Worm (Caenorhabditis elegans) whole organism, early embryonic: Measurements from ENCODE around the gene F15E6.10.

Experiments
- B0310.2 ChIP-seq: sonication (generic microtip); optimal IDR thresholded peaks from 2 replicates; lab custom pipeline; 2016; ENCODE audit warnings: mild to moderate bottlenecking, missing genetic modification characterization, missing compliant biosample characterization
- F13C5.2 ChIP-seq: sonication (generic microtip); optimal IDR thresholded peaks from 2 replicates; lab custom pipeline; 2017; ENCODE audit warnings: mild to moderate bottlenecking, missing genetic modification characterization, inconsistent platforms, missing compliant biosample characterization
- aly-1 ChIP-seq: sonication (generic microtip); optimal IDR thresholded peaks from 2 replicates; lab custom pipeline; 2016; ENCODE audit warnings: missing genetic modification characterization, missing compliant biosample characterization
- ama-1 ChIP-seq: fragments of 150-350 bp; optimal IDR thresholded peaks from 2 replicates; lab custom pipeline; 2014
- ceh-13 ChIP-seq: fragments of 200-800 bp; sonication (Bioruptor generic); optimal IDR thresholded peaks from 2 replicates; lab custom pipeline; 2018; ENCODE audit warnings: mild to moderate bottlenecking, missing genetic modification characterization, missing compliant biosample characterization
- ceh-36 ChIP-seq: sonication (generic microtip); optimal IDR thresholded peaks from 2 replicates; lab custom pipeline; 2016; ENCODE audit warnings: missing genetic modification characterization, inconsistent platforms, missing compliant biosample characterization
- ets-7 ChIP-seq: sonication (generic microtip); optimal IDR thresholded peaks from 2 replicates; lab custom pipeline; 2016; ENCODE audit warnings: missing genotype, missing genetic modification characterization, missing compliant biosample characterization
- flt-1 ChIP-seq: fragments of 200-800 bp; sonication (Bioruptor generic); IDR thresholded peaks from 2 replicates; pipeline ENCODE4 v1.3.6; 2022; ENCODE audit warnings: missing genetic modification characterization, missing compliant biosample characterization
- hmbx-1 ChIP-seq: sonication (generic microtip); optimal IDR thresholded peaks from 2 replicates; lab custom pipeline; 2016; ENCODE audit warnings: mild to moderate bottlenecking, missing genetic modification characterization, missing compliant biosample characterization
- hmg-4 ChIP-seq: fragments of 200-800 bp; sonication (Bioruptor generic); optimal IDR thresholded peaks from 2 replicates; lab custom pipeline; 2018; ENCODE audit warnings: mild to moderate bottlenecking, missing genetic modification characterization, missing compliant biosample characterization
- hnd-1 ChIP-seq: sonication (generic microtip); optimal IDR thresholded peaks from 2 replicates; lab custom pipeline; 2016; ENCODE audit warnings: missing genetic modification characterization, missing compliant biosample characterization
- pes-1 ChIP-seq: fragments of 200-800 bp; sonication (Bioruptor generic); IDR thresholded peaks from 2 replicates; pipeline ENCODE4 v1.3.6; 2022; ENCODE audit warnings: missing genetic modification reagents, missing genetic modification characterization, missing compliant biosample characterization
- scrt-1 ChIP-seq: fragments of 200-800 bp; sonication (Bioruptor generic); IDR thresholded peaks from 2 replicates; pipeline ENCODE4 v1.3.6; 2022; ENCODE audit warnings: missing genetic modification characterization, missing compliant biosample characterization
- sea-1 ChIP-seq: fragments of 200-800 bp; sonication (Bioruptor generic); conservative IDR thresholded peaks from 2 replicates; pipeline ENCODE4 v1.3.6; 2022; ENCODE audit warnings: missing genetic modification characterization, missing compliant biosample characterization
- tbx-11 ChIP-seq: fragments of 200-800 bp; sonication (Bioruptor generic); IDR thresholded peaks from 2 replicates; pipeline ENCODE4 v1.3.6; 2022; ENCODE audit warnings: missing genetic modification characterization, missing compliant biosample characterization
- tbx-37 ChIP-seq: fragments of 200-800 bp; sonication (Bioruptor generic); conservative IDR thresholded peaks from 2 replicates; pipeline ENCODE4 v1.3.6; 2022; ENCODE audit warnings: missing genetic modification reagents, missing genetic modification characterization, missing compliant biosample characterization
- tra-4 ChIP-seq: sonication (generic microtip); optimal IDR thresholded peaks from 2 replicates; lab custom pipeline; 2017; ENCODE audit warnings: missing genetic modification characterization, missing compliant biosample characterization

F15E6.10 gene

ce11 chrIV:4272167-4272566 is 20.5 kb upstream of the F15E6.10 start, which contains the start of gene F36A4.1:
F36A4.1 (plus strand) TSS chrIV:4272467.
- no peak for TF ChIP-seq ceh-36
- TF ChIP-seq aly-1 (tag; lab: Kevin White, UChicago) = no peak
- TF ChIP-seq hmbx-1 (tag; lab: Kevin White, UChicago) = no peak
- no peak for TF ChIP-seq hmg-4 (GFP tag; lab: Kevin White, UChicago)
- no peak for TF ChIP-seq hnd-1 (tag; lab: Kevin White, UChicago)
- TF ChIP-seq tbx-37 = no peak
- no peak for TF ChIP-seq tra-4 (tag; lab: Kevin White, UChicago)
- no peak for TF ChIP-seq F13C5.2 (tag; lab: Kevin White, UChicago)
- no peak for TF ChIP-seq ama-1 (lab: Kevin White, UChicago)
- no peak for TF ChIP-seq ceh-13 (GFP tag; lab: Kevin White, UChicago)
- no peak for TF ChIP-seq B0310.2 (tag; lab: Kevin White, UChicago)
- TF ChIP-seq flt-1 (GFP tag; lab: Robert Waterston, UW) = no peak
- TF ChIP-seq pes-1 (GFP tag; lab: Robert Waterston, UW) = no peak
- no peak for TF ChIP-seq ets-7 (tag; lab: Kevin White, UChicago)
- TF ChIP-seq tbx-11 (GFP tag; lab: Robert Waterston, UW) = no peak
- no peak for TF ChIP-seq sea-1 (GFP tag; lab: Robert Waterston, UW)
- TF ChIP-seq scrt-1 (GFP tag; lab: Robert Waterston, UW) = no peak

ce11 chrIV:4277694-4278093 is 15.0 kb upstream of the F15E6.10 start, which contains the start of gene nhr-78:
nhr-78 (minus strand) TSS chrIV:4277875.
- no peak for TF ChIP-seq tbx-11 (GFP tag; lab: Robert Waterston, UW)

- TF ChIP-seq ets-7 (tag; lab: Kevin White, UChicago) (no peak), aly-1 (tag; lab: Kevin White, UChicago) (no peak), flt-1 (GFP tag; lab: Robert Waterston, UW) (no peak), hmbx-1 (tag; lab: Kevin White, UChicago) (no peak), ama-1 (lab: Kevin White, UChicago) (no peak), tbx-37 (no peak), ceh-13 (GFP tag; lab: Kevin White, UChicago) (no peak), F13C5.2 (tag; lab: Kevin White, UChicago) (no peak), tra-4 (tag; lab: Kevin White, UChicago) (no peak), hnd-1 (tag; lab: Kevin White, UChicago) (no peak), hmg-4 (GFP tag; lab: Kevin White, UChicago) (no peak), B0310.2 (tag; lab: Kevin White, UChicago) (no peak), scrt-1 (GFP tag; lab: Robert Waterston, UW) (no peak), sea-1 (GFP tag; lab: Robert Waterston, UW) (no peak), ceh-36 (no peak), tbx-11 (GFP tag; lab: Robert Waterston, UW) (no peak)
Observed at ce11 chrIV:4284020-4284419, 8.6 kb upstream of the F15E6.10 start, which contains the start of gene F15E6.6. F15E6.6 (minus strand) TSS chrIV:4284120.

- TF ChIP-seq ceh-36 = no peak
- TF ChIP-seq tra-4 (tag; lab: Kevin White, UChicago) = no peak
- TF ChIP-seq F13C5.2 (tag; lab: Kevin White, UChicago) = no peak
- no peak for TF ChIP-seq ets-7 (tag; lab: Kevin White, UChicago)
- no peak for TF ChIP-seq hmg-4 (GFP tag; lab: Kevin White, UChicago)
- TF ChIP-seq tbx-11 (GFP tag; lab: Robert Waterston, UW) = no peak
- TF ChIP-seq flt-1 (GFP tag; lab: Robert Waterston, UW) = no peak
- no peak for TF ChIP-seq hnd-1 (tag; lab: Kevin White, UChicago)
Observed at ce11 chrIV:4284989-4285388, 7.7 kb upstream of the F15E6.10 start.

ce11 chrIV:4288332-4288731 is 4.3 kb upstream of the F15E6.10 start, which contains the start of gene srv-4:
srv-4 (minus strand) TSS chrIV:4288432.
- TF ChIP-seq aly-1 (tag; lab: Kevin White, UChicago) = no peak
- TF ChIP-seq ama-1 (lab: Kevin White, UChicago) = no peak
- TF ChIP-seq ceh-36 = no peak

ce11 chrIV:4289267-4289666 is 3.4 kb upstream of the F15E6.10 start, which contains the start of gene F15E6.5:
F15E6.5 (plus strand) TSS chrIV:4289567.
- TF ChIP-seq ets-7 (tag; lab: Kevin White, UChicago) (no peak), tra-4 (tag; lab: Kevin White, UChicago) (no peak), hmbx-1 (tag; lab: Kevin White, UChicago) (no peak), hmg-4 (GFP tag; lab: Kevin White, UChicago) (no peak), scrt-1 (GFP tag; lab: Robert Waterston, UW) (no peak), sea-1 (GFP tag; lab: Robert Waterston, UW) (no peak), ceh-13 (GFP tag; lab: Kevin White, UChicago) (no peak), ama-1 (lab: Kevin White, UChicago) (no peak), flt-1 (GFP tag; lab: Robert Waterston, UW) (no peak), tbx-37 (no peak), aly-1 (tag; lab: Kevin White, UChicago) (no peak), F13C5.2 (tag; lab: Kevin White, UChicago) (no peak), tbx-11 (GFP tag; lab: Robert Waterston, UW) (no peak), B0310.2 (tag; lab: Kevin White, UChicago) (no peak), hnd-1 (tag; lab: Kevin White, UChicago) (no peak)

- no peak for TF ChIP-seq tbx-37
- TF ChIP-seq flt-1 (GFP tag; lab: Robert Waterston, UW) = no peak
- TF ChIP-seq scrt-1 (GFP tag; lab: Robert Waterston, UW) = no peak
Observed at ce11 chrIV:4290472-4290871, 2.2 kb upstream of the F15E6.10 start, which contains the start of gene dct-7. dct-7 (minus strand) TSS chrIV:4290572.

- TF ChIP-seq ama-1 (lab: Kevin White, UChicago) = no peak
- no peak for TF ChIP-seq sea-1 (GFP tag; lab: Robert Waterston, UW)
- no peak for TF ChIP-seq aly-1 (tag; lab: Kevin White, UChicago)
- TF ChIP-seq hmbx-1 (tag; lab: Kevin White, UChicago) = no peak
- TF ChIP-seq hmg-4 (GFP tag; lab: Kevin White, UChicago) = no peak
- no peak for TF ChIP-seq pes-1 (GFP tag; lab: Robert Waterston, UW)
- TF ChIP-seq tbx-11 (GFP tag; lab: Robert Waterston, UW) = no peak
- no peak for TF ChIP-seq ceh-13 (GFP tag; lab: Kevin White, UChicago)
- TF ChIP-seq ets-7 (tag; lab: Kevin White, UChicago) = no peak
- no peak for TF ChIP-seq hnd-1 (tag; lab: Kevin White, UChicago)
- no peak for TF ChIP-seq scrt-1 (GFP tag; lab: Robert Waterston, UW)
- TF ChIP-seq B0310.2 (tag; lab: Kevin White, UChicago) = no peak
Observed at ce11 chrIV:4291174-4291573, 1.5 kb upstream of the F15E6.10 start, which contains the start of gene F15E6.4. F15E6.4 (plus strand) TSS chrIV:4291474.
